Fruit fly (Drosophila melanogaster) whole organism, embryonic: ENCODE measurements around the gene CG31141.
A peak's percentile ranks its signal among the peaks of the same experiment; 100 is the strongest.

Experiments used
- Bdp1 ChIP-seq: fragments of 200-800 bp; sonication (Bioruptor generic); optimal IDR thresholded peaks from 3 replicates; lab custom pipeline; 2016; ENCODE audit warnings: missing biosample characterization, missing genetic modification characterization
- CG10321 ChIP-seq: fragments of 200-800 bp; sonication (Bioruptor generic); IDR thresholded peaks from 2 replicates; pipeline ENCODE4 v1.3.6; 2022; ENCODE audit warnings: missing biosample characterization, missing genetic modification characterization
- CG10431 ChIP-seq: fragments of 200-800 bp; sonication (Bioruptor generic); optimal IDR thresholded peaks from 3 replicates; lab custom pipeline; 2018; ENCODE audit warnings: missing biosample characterization, mild to moderate bottlenecking, missing genetic modification characterization
- CG11504 ChIP-seq: fragments of 200-800 bp; sonication (Bioruptor generic); optimal IDR thresholded peaks from 3 replicates; lab custom pipeline; 2019; ENCODE audit warnings: missing biosample characterization, mild to moderate bottlenecking, missing genetic modification characterization, moderate library complexity
- CG12769 ChIP-seq: fragments of 200-800 bp; sonication (Bioruptor generic); optimal IDR thresholded peaks from 2 replicates; lab custom pipeline; 2019; ENCODE audit warnings: missing biosample characterization, mild to moderate bottlenecking, missing genetic modification characterization, moderate library complexity
- CG1602 ChIP-seq: fragments of 200-800 bp; sonication (Bioruptor generic); optimal IDR thresholded peaks from 3 replicates; lab custom pipeline; 2016; ENCODE audit warnings: missing biosample characterization, missing genetic modification characterization
- CG17568 ChIP-seq: fragments of 200-800 bp; sonication (Bioruptor generic); optimal IDR thresholded peaks from 2 replicates; lab custom pipeline; 2018; ENCODE audit warnings: missing biosample characterization, mild to moderate bottlenecking, missing genetic modification characterization, moderate library complexity
- CG17612 ChIP-seq: fragments of 200-800 bp; sonication (Bioruptor generic); IDR thresholded peaks from 2 replicates; pipeline ENCODE4 v1.3.6; 2022; ENCODE audit warnings: missing biosample characterization, missing genetic modification characterization
- CG17912 ChIP-seq: fragments of 200-800 bp; sonication (Bioruptor generic); optimal IDR thresholded peaks from 2 replicates; lab custom pipeline; 2018; ENCODE audit warnings: missing biosample characterization, mild to moderate bottlenecking, missing genetic modification characterization
- CG18476 ChIP-seq: fragments of 200-800 bp; sonication (Bioruptor generic); optimal IDR thresholded peaks from 2 replicates; lab custom pipeline; 2016; ENCODE audit warnings: missing biosample characterization, mild to moderate bottlenecking, missing genetic modification characterization
- CG2129 ChIP-seq: fragments of 200-800 bp; sonication (Bioruptor generic); IDR thresholded peaks from 2 replicates; pipeline ENCODE4 v1.3.6; 2022; ENCODE audit warnings: missing biosample characterization, missing genetic modification characterization; ENCODE audit not compliant: partially characterized antibody
- CG2678 ChIP-seq: fragments of 200-800 bp; sonication (Bioruptor generic); optimal IDR thresholded peaks from 3 replicates; lab custom pipeline; 2019; ENCODE audit warnings: missing biosample characterization, mild to moderate bottlenecking, missing genetic modification characterization, moderate library complexity
- CG31365 ChIP-seq: fragments of 200-800 bp; sonication (Bioruptor generic); optimal IDR thresholded peaks from 2 replicates; lab custom pipeline; 2018; ENCODE audit warnings: missing biosample characterization, mild to moderate bottlenecking, missing genetic modification characterization
- CG3995 ChIP-seq: fragments of 200-800 bp; sonication (Bioruptor generic); optimal IDR thresholded peaks from 3 replicates; lab custom pipeline; 2016; ENCODE audit warnings: missing biosample characterization, missing genetic modification characterization
- CG4360 ChIP-seq: fragments of 200-800 bp; sonication (Bioruptor generic); IDR thresholded peaks from 2 replicates; pipeline ENCODE4 v1.3.6; 2022; ENCODE audit warnings: missing biosample characterization, missing genetic modification characterization
- CG6254 ChIP-seq: fragments of 200-800 bp; sonication (Bioruptor generic); optimal IDR thresholded peaks from 3 replicates; lab custom pipeline; 2017; ENCODE audit warnings: mild to moderate bottlenecking, missing biosample characterization, missing genetic modification reagents, missing genetic modification characterization
- CG8765 ChIP-seq: fragments of 200-800 bp; sonication (Bioruptor generic); IDR thresholded peaks from 2 replicates; pipeline ENCODE4 v1.3.6; 2022; ENCODE audit warnings: missing biosample characterization, missing genetic modification characterization
- CG9609 ChIP-seq: fragments of 200-800 bp; sonication (Bioruptor generic); optimal IDR thresholded peaks from 3 replicates; lab custom pipeline; 2016; ENCODE audit warnings: missing biosample characterization, missing genetic modification characterization
- CG9876 ChIP-seq: fragments of 200-800 bp; sonication (Bioruptor generic); optimal IDR thresholded peaks from 2 replicates; lab custom pipeline; 2016; ENCODE audit warnings: missing biosample characterization, missing genetic modification characterization
- Dip2 ChIP-seq: fragments of 200-800 bp; sonication (Bioruptor generic); IDR thresholded peaks from 2 replicates; pipeline ENCODE4 v1.3.6; 2022; ENCODE audit warnings: missing biosample characterization, missing genetic modification characterization
- Doc3 ChIP-seq: fragments of 200-800 bp; sonication (Bioruptor generic); IDR thresholded peaks from 3 replicates; pipeline ENCODE4 v1.3.6; 2022; ENCODE audit warnings: missing biosample characterization, missing genetic modification characterization; ENCODE audit not compliant: partially characterized antibody
- E2f2 ChIP-seq: fragments of 200-800 bp; sonication (Bioruptor generic); IDR thresholded peaks from 2 replicates; pipeline ENCODE4 v1.3.6; 2022; ENCODE audit warnings: missing biosample characterization, missing genetic modification characterization
- HLH3B ChIP-seq: fragments of 200-800 bp; sonication (Bioruptor generic); IDR thresholded peaks from 2 replicates; pipeline ENCODE4 v1.3.6; 2022; ENCODE audit warnings: missing biosample characterization, missing genetic modification characterization
- HLH54F ChIP-seq: fragments of 200-800 bp; sonication (Bioruptor generic); optimal IDR thresholded peaks from 3 replicates; lab custom pipeline; 2016; ENCODE audit warnings: missing biosample characterization, missing genetic modification characterization
- Hey ChIP-seq: fragments of 200-800 bp; sonication (Bioruptor generic); optimal IDR thresholded peaks from 3 replicates; lab custom pipeline; 2018; ENCODE audit warnings: missing biosample characterization, mild to moderate bottlenecking, missing genetic modification characterization
- Hmr ChIP-seq: fragments of 200-800 bp; sonication (Bioruptor generic); optimal IDR thresholded peaks from 3 replicates; lab custom pipeline; 2017; ENCODE audit warnings: mild to moderate bottlenecking, missing biosample characterization, missing genetic modification reagents, missing genetic modification characterization
- Lhr ChIP-seq: fragments of 200-800 bp; sonication (Bioruptor generic); optimal IDR thresholded peaks from 3 replicates; lab custom pipeline; 2017; ENCODE audit warnings: mild to moderate bottlenecking, missing biosample characterization, missing genetic modification reagents, missing genetic modification characterization
- Mrtf ChIP-seq: fragments of 200-800 bp; sonication (Bioruptor generic); IDR thresholded peaks from 3 replicates; pipeline ENCODE4 v1.3.6; 2022; ENCODE audit warnings: missing biosample characterization, missing genetic modification characterization
- Rfx ChIP-seq: fragments of 200-800 bp; sonication (Bioruptor generic); IDR thresholded peaks from 2 replicates; pipeline ENCODE4 v1.3.6; 2022; ENCODE audit warnings: missing biosample characterization, missing genetic modification characterization
- Vsx1 ChIP-seq: fragments of 200-800 bp; sonication (Bioruptor generic); optimal IDR thresholded peaks from 2 replicates; lab custom pipeline; 2017; ENCODE audit warnings: missing biosample characterization, mild to moderate bottlenecking, missing genetic modification characterization, missing genetic modification reagents
- Xbp1 ChIP-seq: fragments of 200-800 bp; sonication (Bioruptor generic); optimal IDR thresholded peaks from 3 replicates; lab custom pipeline; 2016; ENCODE audit warnings: missing biosample characterization, mild to moderate bottlenecking, missing genetic modification characterization
- bcd ChIP-seq: fragments of 200-800 bp; sonication (Bioruptor generic); optimal IDR thresholded peaks from 2 replicates; lab custom pipeline; 2017; ENCODE audit warnings: missing biosample characterization, mild to moderate bottlenecking, missing genetic modification characterization
- bigmax ChIP-seq: fragments of 200-800 bp; sonication (Bioruptor generic); optimal IDR thresholded peaks from 2 replicates; lab custom pipeline; 2018; ENCODE audit warnings: missing biosample characterization, mild to moderate bottlenecking, missing genetic modification characterization
- bsh ChIP-seq, 2 experiments: fragments of 200-800 bp; sonication (Bioruptor generic); optimal IDR thresholded peaks; 2 replicates each; lab custom pipeline; 2017 to 2018; ENCODE audit warnings: mild to moderate bottlenecking in 2 of 2, missing biosample characterization in 2 of 2, missing genetic modification characterization in 2 of 2, moderate library complexity in 1 of 2
- esg ChIP-seq: fragments of 200-800 bp; sonication (Bioruptor generic); conservative IDR thresholded peaks from 2 replicates; pipeline ENCODE4 v1.3.6; 2022; ENCODE audit warnings: missing biosample characterization, missing genetic modification characterization
- eve ChIP-seq, 2 experiments: fragments of >200 bp; optimal IDR thresholded peaks; 2 replicates each; lab custom pipeline; 2017; ENCODE audit warnings: missing biosample characterization in 2 of 2, missing genetic modification characterization in 2 of 2
- fd3F ChIP-seq: fragments of 200-800 bp; sonication (Bioruptor generic); optimal IDR thresholded peaks from 2 replicates; lab custom pipeline; 2018; ENCODE audit warnings: missing biosample characterization, mild to moderate bottlenecking, missing genetic modification characterization, moderate library complexity
- gce ChIP-seq: fragments of 200-800 bp; sonication (Bioruptor generic); IDR thresholded peaks from 3 replicates; pipeline ENCODE4 v1.3.6; 2022; ENCODE audit warnings: missing biosample characterization, missing genetic modification characterization
- gfzf ChIP-seq: fragments of 200-800 bp; sonication (Bioruptor generic); optimal IDR thresholded peaks from 2 replicates; lab custom pipeline; 2016; ENCODE audit warnings: missing biosample characterization, mild to moderate bottlenecking, missing genetic modification characterization, moderate library complexity
- hb ChIP-seq: fragments of 200-800 bp; sonication (Bioruptor generic); IDR thresholded peaks from 3 replicates; pipeline ENCODE4 v1.3.6; 2022; ENCODE audit warnings: missing biosample characterization, missing genetic modification characterization; ENCODE audit not compliant: partially characterized antibody
- her ChIP-seq: fragments of 200-800 bp; sonication (Bioruptor generic); optimal IDR thresholded peaks from 2 replicates; lab custom pipeline; 2016; ENCODE audit warnings: missing biosample characterization, missing genetic modification characterization
- lbe ChIP-seq: fragments of 200-800 bp; sonication (Bioruptor generic); optimal IDR thresholded peaks from 2 replicates; lab custom pipeline; 2016; ENCODE audit warnings: missing biosample characterization, mild to moderate bottlenecking, missing genetic modification characterization
- lola ChIP-seq, 3 experiments: fragments of >200 bp in 2 of 3; fragments of 200-800 bp in 1 of 3; sonication (Bioruptor generic) in 1 of 3; optimal IDR thresholded peaks; 2 replicates each; lab custom pipeline; 2017 to 2019; ENCODE audit warnings: missing biosample characterization in 3 of 3, missing genetic modification characterization in 3 of 3, mild to moderate bottlenecking in 1 of 3, moderate library complexity in 1 of 3
- mld ChIP-seq: fragments of 200-800 bp; sonication (Bioruptor generic); IDR thresholded peaks from 3 replicates; pipeline ENCODE4 v1.3.6; 2022; ENCODE audit warnings: missing biosample characterization, missing genetic modification characterization; ENCODE audit not compliant: partially characterized antibody
- org-1 ChIP-seq: fragments of 200-800 bp; sonication (Bioruptor generic); optimal IDR thresholded peaks from 2 replicates; lab custom pipeline; 2017; ENCODE audit warnings: missing biosample characterization, missing genetic modification characterization
- pnt ChIP-seq: fragments of 200-800 bp; sonication (Bioruptor generic); optimal IDR thresholded peaks from 3 replicates; lab custom pipeline; 2016; ENCODE audit warnings: missing biosample characterization, missing genetic modification characterization
- so ChIP-seq: fragments of 200-800 bp; sonication (Bioruptor generic); IDR thresholded peaks from 3 replicates; pipeline ENCODE4 v1.3.6; 2022; ENCODE audit warnings: missing biosample characterization, missing genetic modification characterization
- tin ChIP-seq: fragments of 200-800 bp; sonication (Bioruptor generic); optimal IDR thresholded peaks from 3 replicates; lab custom pipeline; 2016; ENCODE audit warnings: missing biosample characterization, missing genetic modification characterization
- z ChIP-seq: fragments of 200-800 bp; sonication (Bioruptor generic); IDR thresholded peaks from 3 replicates; pipeline ENCODE4 v1.3.6; 2022; ENCODE audit warnings: missing biosample characterization, missing genetic modification characterization
- zfh1 ChIP-seq: fragments of 200-800 bp; sonication (Bioruptor generic); IDR thresholded peaks from 3 replicates; pipeline ENCODE4 v1.3.6; 2022; ENCODE audit warnings: missing biosample characterization, missing genetic modification characterization

Gene CG31141

DNA sequence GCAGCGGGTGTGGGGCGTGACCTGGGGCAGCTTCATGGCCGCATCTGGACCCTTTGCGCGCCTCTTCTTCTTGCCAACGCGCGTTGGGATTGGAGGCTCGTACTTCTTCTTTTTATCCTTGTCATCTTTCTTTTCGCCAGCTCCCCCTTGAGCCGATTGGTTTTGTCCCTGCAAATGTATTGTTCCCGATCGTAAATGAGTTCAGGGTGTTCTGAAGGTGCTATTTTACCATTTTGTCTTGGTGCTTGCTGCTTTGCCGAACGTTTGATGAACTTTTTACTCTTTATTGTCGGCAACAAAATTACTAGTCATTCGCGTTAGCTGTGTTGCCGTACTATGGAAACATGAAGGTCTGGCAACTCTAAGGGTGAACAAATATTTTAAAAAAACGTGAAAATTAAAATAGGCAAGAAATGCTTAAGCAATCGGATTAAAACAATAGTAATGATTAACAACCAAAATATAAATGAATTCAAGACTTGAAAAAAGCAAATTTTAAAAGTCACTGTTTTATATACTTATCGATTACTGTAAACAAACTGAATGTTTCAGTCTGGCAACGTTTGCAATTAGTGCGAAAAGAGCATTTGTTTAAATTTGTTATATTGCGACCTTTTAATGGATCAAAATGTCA is 8.1 kb downstream of the CG31141 start, which contains the start of the genes Rpt2 and CG13599 (continued):
- TF ChIP-seq CG31365 (tag; lab: Kevin White, UChicago), result no peak
- TF ChIP-seq Hmr (GFP tag; lab: Kevin White, UChicago), result no peak
- TF ChIP-seq CG1602 (GFP tag; lab: Kevin White, UChicago), result no peak
- TF ChIP-seq Hey (tag; lab: Kevin White, UChicago), result no peak
- no peak for TF ChIP-seq zfh1 (GFP tag; lab: Robert Waterston, UW)
- no peak for TF ChIP-seq bsh (GFP tag; optimal IDR thresholded peaks at IDR 0.05; lab: Kevin White, UChicago)
- no peak for TF ChIP-seq hb
- no peak for TF ChIP-seq Dip2
- TF ChIP-seq so, result no peak
- no peak for TF ChIP-seq bigmax (GFP tag; lab: Kevin White, UChicago)
- no peak for TF ChIP-seq HLH3B
- no peak for TF ChIP-seq z (GFP tag; lab: Robert Waterston, UW)
- peak in 1 of 3 experiments; percentile 22 for TF ChIP-seq lola (GFP tag; optimal IDR thresholded peaks at IDR 0.05; lab: Kevin White, UChicago)
- no peak for TF ChIP-seq pnt (GFP tag; lab: Kevin White, UChicago)
- TF ChIP-seq CG17912, result no peak
- TF ChIP-seq CG3995 (GFP tag; lab: Kevin White, UChicago), result peak; percentile 99
- TF ChIP-seq mld, result no peak
- TF ChIP-seq Rfx, result no peak
- TF ChIP-seq Bdp1 (GFP tag; lab: Kevin White, UChicago), result no peak
- no peak for TF ChIP-seq esg (GFP tag; lab: Robert Waterston, UW)
- TF ChIP-seq Lhr (GFP tag; lab: Kevin White, UChicago), result peak; percentile 43
- no peak for TF ChIP-seq gce
- TF ChIP-seq CG17612 (GFP tag; lab: Robert Waterston, UW), result no peak
- TF ChIP-seq Vsx1 (GFP tag; lab: Kevin White, UChicago), result no peak
- peak; percentile 52 for TF ChIP-seq gfzf (GFP tag; lab: Kevin White, UChicago)
- no peak for TF ChIP-seq CG10431
- peak; percentile 22 for TF ChIP-seq Xbp1 (GFP tag; lab: Kevin White, UChicago)
- TF ChIP-seq HLH54F (GFP tag; lab: Kevin White, UChicago), result peak; percentile 12
- TF ChIP-seq her (GFP tag; lab: Kevin White, UChicago), result no peak
- no peak for TF ChIP-seq fd3F (GFP tag; lab: Kevin White, UChicago)
- TF ChIP-seq E2f2, result peak; percentile 91
- TF ChIP-seq CG17568, result peak; percentile 68
- no peak for TF ChIP-seq CG9876 (GFP tag; lab: Kevin White, UChicago)
- no peak for TF ChIP-seq CG2678 (tag; lab: Kevin White, UChicago)
- no peak for TF ChIP-seq CG18476 (GFP tag; lab: Kevin White, UChicago)
- TF ChIP-seq CG12769 (tag; lab: Kevin White, UChicago), result no peak
- TF ChIP-seq CG9609 (GFP tag; lab: Kevin White, UChicago), result no peak
- TF ChIP-seq Mrtf (GFP tag; lab: Robert Waterston, UW), result no peak
- TF ChIP-seq org-1, result no peak
- TF ChIP-seq Doc3 (GFP tag; lab: Robert Waterston, UW), result peak; percentile 40; the same call in 1 of the 3 replicates
- no peak for TF ChIP-seq tin
- no peak for TF ChIP-seq CG11504 (tag; lab: Kevin White, UChicago)
- no peak for TF ChIP-seq CG4360
- no peak for TF ChIP-seq CG2129 (GFP tag; lab: Robert Waterston, UW)
- no peak for TF ChIP-seq eve (GFP tag; optimal IDR thresholded peaks at IDR 0.05; lab: Kevin White, UChicago)
- TF ChIP-seq lbe (GFP tag; lab: Kevin White, UChicago), result no peak
- TF ChIP-seq bcd (GFP tag; lab: Kevin White, UChicago), result no peak
- no peak for TF ChIP-seq CG8765 (GFP tag; lab: Robert Waterston, UW)
- TF ChIP-seq CG10321 (GFP tag; lab: Robert Waterston, UW), result no peak
- TF ChIP-seq CG6254 (GFP tag; lab: Kevin White, UChicago), result no peak
